Worm (Caenorhabditis elegans): Measurements from ENCODE around the gene teg-1.

DNA sequence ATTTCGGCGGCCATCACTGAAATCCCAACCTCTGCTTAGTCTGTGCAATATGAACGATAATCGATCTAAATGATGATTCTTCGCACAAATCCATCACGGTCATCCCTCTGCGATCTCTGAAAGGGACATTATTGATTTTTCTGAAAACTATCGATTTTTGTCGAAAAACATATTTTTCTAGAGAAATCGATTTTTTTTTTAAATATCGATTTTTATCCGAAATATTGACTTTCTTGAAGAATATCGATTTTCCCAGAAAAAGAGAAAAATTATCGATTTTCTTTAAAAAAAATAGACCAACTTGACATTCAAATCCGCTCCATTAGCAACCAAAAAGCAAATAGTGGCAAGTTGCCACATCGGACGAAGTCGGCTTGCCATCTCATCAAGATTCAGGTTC lies 30.7 kb downstream of the teg-1 start:
- no peak for TF ChIP-seq flt-1 (GFP tag; IDR thresholded peaks at IDR 0.05)
- no peak for TF ChIP-seq scrt-1 (GFP tag; IDR thresholded peaks at IDR 0.05)
- no peak for TF ChIP-seq ceh-13 (GFP tag; optimal IDR thresholded peaks at IDR 0.05)
- TF ChIP-seq hmg-4 (GFP tag; optimal IDR thresholded peaks at IDR 0.05) = no peak

Measured in whole organism, early embryonic.